Worm (Caenorhabditis elegans) whole organism, L1 larva: Measurements from ENCODE around the gene F36D4.1.

ENCODE experiments used
- ama-1 ChIP-seq: fragments of 150-350 bp; optimal IDR thresholded peaks from 2 replicates; lab custom pipeline; 2014
- ceh-8 ChIP-seq: fragments of 200-800 bp; sonication (Bioruptor generic); optimal IDR thresholded peaks from 2 replicates; lab custom pipeline; 2018; ENCODE audit warnings: mild to moderate bottlenecking, missing genetic modification characterization, moderate library complexity, missing compliant biosample characterization
- ces-1 ChIP-seq: fragments of 150-350 bp; optimal IDR thresholded peaks from 2 replicates; lab custom pipeline; 2014; ENCODE audit warnings: missing biosample characterization, missing genetic modification reagents, missing genetic modification characterization
- elt-3 ChIP-seq, 6 experiments: fragments of 150-350 bp in 1 of 6; sonication (generic microtip); optimal IDR thresholded peaks; 2 replicates each; lab custom pipeline; 2017 to 2018; ENCODE audit warnings: missing biosample characterization in 6 of 6, missing genetic modification characterization in 6 of 6, inconsistent platforms in 1 of 6
- jun-1 ChIP-seq: fragments of 150-350 bp; optimal IDR thresholded peaks from 2 replicates; lab custom pipeline; 2014; ENCODE audit warnings: missing biosample characterization, missing genetic modification reagents, missing genetic modification characterization
- lin-39 ChIP-seq: fragments of 150-350 bp; optimal IDR thresholded peaks from 2 replicates; lab custom pipeline; 2014; ENCODE audit warnings: missing biosample characterization, missing genetic modification reagents, missing genetic modification characterization
- lsy-2 ChIP-seq, 2 experiments: fragments of 150-350 bp; optimal IDR thresholded peaks; 2 replicates each; lab custom pipeline; 2014; ENCODE audit warnings: missing biosample characterization in 2 of 2, missing genetic modification characterization in 2 of 2
- nhr-11 ChIP-seq: fragments of 150-350 bp; optimal IDR thresholded peaks from 2 replicates; lab custom pipeline; 2014; ENCODE audit warnings: missing biosample characterization, missing genetic modification characterization
- nhr-77 ChIP-seq: fragments of 150-350 bp; optimal IDR thresholded peaks from 2 replicates; lab custom pipeline; 2014; ENCODE audit warnings: missing biosample characterization, missing genetic modification characterization
- skn-1 ChIP-seq: fragments of 150-350 bp; optimal IDR thresholded peaks from 2 replicates; lab custom pipeline; 2014; ENCODE audit warnings: missing biosample characterization, missing genetic modification characterization
- unc-30 ChIP-seq: sonication (generic microtip); optimal IDR thresholded peaks from 2 replicates; lab custom pipeline; 2017; ENCODE audit warnings: missing biosample characterization, missing genetic modification characterization
- unc-86 ChIP-seq: sonication (generic microtip); optimal IDR thresholded peaks from 2 replicates; lab custom pipeline; 2016; ENCODE audit warnings: missing genetic modification characterization, missing compliant biosample characterization
- ztf-11 ChIP-seq, 2 experiments: sonication (generic microtip); optimal IDR thresholded peaks; 2 replicates each; lab custom pipeline; 2016 to 2017; ENCODE audit warnings: missing genetic modification characterization in 2 of 2, missing biosample characterization in 1 of 2, missing compliant biosample characterization in 1 of 2

DNA sequence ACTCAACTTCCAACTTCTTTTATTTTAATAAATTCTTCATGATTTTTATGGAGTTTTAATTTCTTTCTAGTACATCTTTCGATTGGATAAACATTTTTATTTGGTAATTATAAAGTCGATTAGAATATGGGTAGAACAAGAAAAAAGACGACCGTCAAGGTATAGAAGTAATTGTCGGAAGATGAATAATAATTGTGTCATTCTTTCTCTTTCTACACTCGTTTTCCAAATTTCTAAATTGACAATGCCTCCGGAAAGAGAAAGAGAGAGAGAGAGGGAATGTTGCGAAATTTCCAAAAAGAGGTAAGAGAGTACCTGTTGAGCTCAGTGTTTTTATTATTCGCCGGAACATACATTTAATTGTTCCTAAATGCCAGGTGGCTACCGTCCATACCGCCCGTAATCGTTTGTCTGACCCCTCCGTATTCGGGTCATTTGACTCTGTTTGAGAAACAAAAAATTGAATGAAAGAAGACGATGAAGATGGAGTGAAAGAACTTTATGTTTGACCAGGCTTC lies 34.8 kb upstream of the F36D4.1 start, which contains the start of gene E02C12.12:
- no peak for TF ChIP-seq nhr-11 (tag; lab: Kevin White, UChicago)
- no peak for TF ChIP-seq ztf-11 (tag; optimal IDR thresholded peaks at IDR 0.05; lab: Kevin White, UChicago)
- TF ChIP-seq jun-1 = no peak
- TF ChIP-seq ama-1 (lab: Kevin White, UChicago) = no peak
- no peak for TF ChIP-seq ces-1 (GFP tag; lab: Kevin White, UChicago)
- TF ChIP-seq nhr-77 = no peak
- TF ChIP-seq elt-3 (tag; optimal IDR thresholded peaks at IDR 0.05; lab: Kevin White, UChicago) = no peak
- TF ChIP-seq lin-39 = no peak
- TF ChIP-seq skn-1 (tag; lab: Kevin White, UChicago) = no peak
- no peak for TF ChIP-seq ceh-8 (GFP tag; lab: Kevin White, UChicago)
- TF ChIP-seq lsy-2 (tag; optimal IDR thresholded peaks at IDR 0.05; lab: Kevin White, UChicago) = no peak
- TF ChIP-seq unc-86 (tag; lab: Kevin White, UChicago) = no peak
- TF ChIP-seq unc-30 (tag; lab: Kevin White, UChicago) = no peak
